Worm (Caenorhabditis elegans): ENCODE data around the gene dnj-16.

dnj-16 gene

ce11 chrIII:4193659-4194103 is 2.7 kb downstream of the dnj-16 start, which contains the start of gene xbp-1 (continued):
- TF ChIP-seq F55B11.4 (tag; optimal IDR thresholded peaks at IDR 0.05; ENCODE audit: borderline replicate concordance, insufficient read depth) (no peak), ztf-6 (GFP tag; IDR thresholded peaks at IDR 0.05) (peak; percentile 32; the same call in 1 of the 2 replicates), hsf-1 (GFP tag; IDR thresholded peaks at IDR 0.05) (no peak)

ce11 chrIII:4194349-4195110 is 3.6 kb downstream of the dnj-16 start:
- TF ChIP-seq madf-10 (tag; optimal IDR thresholded peaks at IDR 0.05) (no peak), hlh-26 (GFP tag; conservative IDR thresholded peaks at IDR 0.05) (no peak), egl-18 (GFP tag; IDR thresholded peaks at IDR 0.05) (no peak), B0035.1 (tag; optimal IDR thresholded peaks at IDR 0.05) (no peak), sea-2 (GFP tag; IDR thresholded peaks at IDR 0.05) (no peak), ama-1 (optimal IDR thresholded peaks at IDR 0.05) (no peak), ama-1 (GFP tag; optimal IDR thresholded peaks at IDR 0.05) (peak in 1 of 2 experiments; percentile 66), hmg-1.2 (GFP tag; IDR thresholded peaks at IDR 0.05) (0 out of 2 replicates have a peak, but pooled peaks have one; percentile 11), ZK185.1 (tag; optimal IDR thresholded peaks at IDR 0.05; ENCODE audit: poor library complexity, severe bottlenecking) (no peak), zfh-2 (GFP tag; conservative IDR thresholded peaks at IDR 0.05) (no peak; the same call in 1 of the 2 replicates), dpff-1 (tag; optimal IDR thresholded peaks at IDR 0.05) (no peak), cebp-2 (GFP tag; IDR thresholded peaks at IDR 0.05) (0 out of 2 replicates have a peak, but pooled peaks have one; percentile 57), mel-28 (tag; optimal IDR thresholded peaks at IDR 0.05; ENCODE audit: borderline replicate concordance) (no peak), tlf-1 (GFP tag; optimal IDR thresholded peaks at IDR 0.05) (peak; percentile 13)

ce11 chrIII:4195306-4196008 is 4.5 kb downstream of the dnj-16 start:
- TF ChIP-seq ceh-27 (GFP tag; optimal IDR thresholded peaks at IDR 0.05): peak; percentile 42
- no peak for TF ChIP-seq F57A8.1 (GFP tag; optimal IDR thresholded peaks at IDR 0.05)
- TF ChIP-seq sea-2 (GFP tag; IDR thresholded peaks at IDR 0.05): no peak
- no peak for TF ChIP-seq xnd-1 (tag; optimal IDR thresholded peaks at IDR 0.05)
- TF ChIP-seq tbp1 (GFP tag; optimal IDR thresholded peaks at IDR 0.05): peak; percentile 41
- TF ChIP-seq ama-1 (optimal IDR thresholded peaks at IDR 0.05): peak; percentile 96
- TF ChIP-seq ama-1 (GFP tag; optimal IDR thresholded peaks at IDR 0.05): peak in 1 of 2 experiments; percentile 68
- peak; percentile 63 for TF ChIP-seq F10E7.11 (tag; optimal IDR thresholded peaks at IDR 0.05)
- TF ChIP-seq pbrm-1 (GFP tag; IDR thresholded peaks at IDR 0.05): peak; percentile 55; the same call in 1 of the 2 replicates
- TF ChIP-seq zim-3 (tag; optimal IDR thresholded peaks at IDR 0.05): peak; percentile 74
- TF ChIP-seq lsy-27 (tag; optimal IDR thresholded peaks at IDR 0.05; ENCODE audit: borderline replicate concordance, insufficient read depth): no peak
- 0 out of 2 replicates have a peak, but pooled peaks have one; percentile 49 for TF ChIP-seq let-526 (GFP tag; IDR thresholded peaks at IDR 0.05)
- no peak for TF ChIP-seq bed-2 (GFP tag; IDR thresholded peaks at IDR 0.05)
- 0 out of 2 replicates have a peak, but pooled peaks have one; percentile 11 for TF ChIP-seq F33H1.4 (GFP tag; IDR thresholded peaks at IDR 0.05)
- TF ChIP-seq mel-28 (tag; optimal IDR thresholded peaks at IDR 0.05; ENCODE audit: borderline replicate concordance): peak; percentile 54
- peak; percentile 41 for TF ChIP-seq snpc-1.3 (tag; optimal IDR thresholded peaks at IDR 0.05; ENCODE audit: insufficient read depth)
- TF ChIP-seq ztf-6 (GFP tag; IDR thresholded peaks at IDR 0.05): no peak
- 0 out of 2 replicates have a peak, but pooled peaks have one; percentile 9 for TF ChIP-seq attf-6 (GFP tag; IDR thresholded peaks at IDR 0.05)
- TF ChIP-seq Y56A3A.18 (GFP tag; IDR thresholded peaks at IDR 0.05): peak; percentile 87
- peak; percentile 56 for TF ChIP-seq ztf-26 (tag; optimal IDR thresholded peaks at IDR 0.05)
- peak; percentile 95 for TF ChIP-seq B0336.3 (GFP tag; IDR thresholded peaks at IDR 0.05)
- TF ChIP-seq Y95B8A.8 (GFP tag; IDR thresholded peaks at IDR 0.05): no peak
- no peak for TF ChIP-seq ztf-22 (GFP tag; optimal IDR thresholded peaks at IDR 0.05)
- no peak for TF ChIP-seq snpc-1.1 (tag; optimal IDR thresholded peaks at IDR 0.05; ENCODE audit: insufficient read depth)
- TF ChIP-seq chd-7 (tag; optimal IDR thresholded peaks at IDR 0.05): peak; percentile 79
- TF ChIP-seq F55B11.4 (tag; optimal IDR thresholded peaks at IDR 0.05; ENCODE audit: borderline replicate concordance, insufficient read depth): no peak
- TF ChIP-seq snpc-4 (GFP tag; optimal IDR thresholded peaks at IDR 0.05): no peak
- TF ChIP-seq snpc-4 (tag; optimal IDR thresholded peaks at IDR 0.05): peak in 2 of 4 experiments; percentile 42 to 47
- no peak for TF ChIP-seq nhr-179 (tag; optimal IDR thresholded peaks at IDR 0.05)
- peak; percentile 39 for TF ChIP-seq K12H6.12 (tag; optimal IDR thresholded peaks at IDR 0.05)
